Worm (Caenorhabditis elegans) whole organism, L4/young adult: ENCODE data around the gene lin-46.

Experiments used
- W03F9.2 ChIP-seq: fragments of 150-350 bp; optimal IDR thresholded peaks from 2 replicates; lab custom pipeline; 2014; ENCODE audit warnings: missing biosample characterization, missing genetic modification characterization
- dao-5 ChIP-seq: sonication (generic microtip); optimal IDR thresholded peaks from 2 replicates; lab custom pipeline; 2016; ENCODE audit warnings: missing genotype, missing genetic modification characterization, moderate library complexity, missing compliant biosample characterization
- him-1 ChIP-seq: sonication (generic microtip); optimal IDR thresholded peaks from 2 replicates; lab custom pipeline; 2016; ENCODE audit warnings: missing genotype, missing genetic modification reagents, missing genetic modification characterization, missing compliant biosample characterization

lin-46 gene

ce11 chrV:12992891-12993290 is 24.2 kb downstream of the lin-46 start, which contains the start of the genes F15B9.11 and dsl-7:
TSS of gene F15B9.11 (minus strand) at chrV:12992895.
TSS of gene dsl-7 (plus strand) at chrV:12993150.
- TF ChIP-seq W03F9.2 (no peak), him-1 (tag; lab: Kevin White, UChicago) (no peak), dao-5 (tag; lab: Kevin White, UChicago) (no peak)

DNA sequence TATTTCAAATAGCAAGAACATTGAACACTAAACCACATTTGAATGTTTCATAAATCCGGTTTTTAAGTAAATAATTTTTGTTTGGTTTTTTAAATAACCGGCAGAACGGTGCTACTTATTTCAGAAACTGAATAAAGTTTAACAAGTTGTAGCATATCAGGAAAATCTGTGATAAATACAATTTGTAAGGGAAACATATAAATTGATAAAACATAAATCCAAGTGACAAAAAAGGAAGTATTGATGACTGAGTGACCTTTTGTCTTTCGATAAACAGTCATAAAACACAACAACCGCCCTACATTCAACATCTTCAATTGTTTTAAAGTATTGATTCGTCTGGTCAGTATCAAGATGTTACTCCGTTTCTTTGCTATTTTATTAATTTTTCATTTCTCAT is 26.6 kb downstream of the lin-46 start, which contains the start of gene far-5:
TSS of gene far-5 (plus strand) at position 301 of the 400 bp plus-strand sequence.
- no peak for TF ChIP-seq W03F9.2
- TF ChIP-seq dao-5 (tag; lab: Kevin White, UChicago) = no peak
- TF ChIP-seq him-1 (tag; lab: Kevin White, UChicago) = no peak

- TF ChIP-seq him-1 (tag; lab: Kevin White, UChicago) (no peak), W03F9.2 (no peak), dao-5 (tag; lab: Kevin White, UChicago) (no peak)
These were observed 28.8 kb downstream of the lin-46 start, which contains the start of gene far-3 for ce11 chrV:12997422-12997821. TSS of gene far-3 (minus strand) at chrV:12997522.

- TF ChIP-seq dao-5 (tag; lab: Kevin White, UChicago) (no peak), him-1 (tag; lab: Kevin White, UChicago) (no peak), W03F9.2 (no peak)
These were observed 30.9 kb downstream of the lin-46 start, which contains the start of gene far-4 for ce11 chrV:12999559-12999958. TSS of gene far-4 (minus strand) at chrV:12999659.

- TF ChIP-seq him-1 (tag; lab: Kevin White, UChicago) (no peak), dao-5 (tag; lab: Kevin White, UChicago) (no peak), W03F9.2 (no peak)
These were observed 31.4 kb downstream of the lin-46 start for ce11 chrV:13000068-13000467.

DNA sequence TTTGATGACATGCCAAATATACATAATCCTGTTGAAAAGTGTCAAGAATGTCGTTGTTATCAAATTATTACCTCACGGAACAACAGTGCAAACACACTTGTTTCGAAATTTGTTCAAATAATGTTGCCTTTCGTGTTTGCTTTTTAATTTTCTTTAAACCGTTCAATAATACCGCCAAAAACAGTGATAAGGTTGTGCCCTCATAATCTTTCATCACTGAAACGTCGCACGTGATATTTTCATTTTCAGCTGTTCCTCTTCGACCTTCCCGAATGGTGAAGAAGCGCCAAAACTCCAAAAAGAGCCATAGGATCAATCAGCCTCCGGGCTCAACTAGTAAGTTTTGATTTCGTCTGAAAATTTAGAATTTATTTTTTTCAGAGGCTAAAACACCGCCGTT is 33.4 kb downstream of the lin-46 start, which contains the start of gene inft-2:
TSS of gene inft-2 (plus strand) at position 248 of the 400 bp plus-strand sequence.
- TF ChIP-seq W03F9.2 (no peak), him-1 (tag; lab: Kevin White, UChicago) (no peak), dao-5 (tag; lab: Kevin White, UChicago) (no peak)

ce11 chrV:13003378-13003777 is 34.7 kb downstream of the lin-46 start:
- TF ChIP-seq dao-5 (tag; lab: Kevin White, UChicago) (peak; percentile 72), W03F9.2 (no peak), him-1 (tag; lab: Kevin White, UChicago) (peak; percentile 72)

- no peak for TF ChIP-seq W03F9.2
- TF ChIP-seq him-1 (tag; lab: Kevin White, UChicago) = no peak
- TF ChIP-seq dao-5 (tag; lab: Kevin White, UChicago) = no peak
These were observed 35.7 kb downstream of the lin-46 start for ce11 chrV:13004374-13004773.

ce11 chrV:13006754-13007153 is 38.1 kb downstream of the lin-46 start:
- TF ChIP-seq him-1 (tag; lab: Kevin White, UChicago) (no peak), dao-5 (tag; lab: Kevin White, UChicago) (no peak), W03F9.2 (no peak)

DNA sequence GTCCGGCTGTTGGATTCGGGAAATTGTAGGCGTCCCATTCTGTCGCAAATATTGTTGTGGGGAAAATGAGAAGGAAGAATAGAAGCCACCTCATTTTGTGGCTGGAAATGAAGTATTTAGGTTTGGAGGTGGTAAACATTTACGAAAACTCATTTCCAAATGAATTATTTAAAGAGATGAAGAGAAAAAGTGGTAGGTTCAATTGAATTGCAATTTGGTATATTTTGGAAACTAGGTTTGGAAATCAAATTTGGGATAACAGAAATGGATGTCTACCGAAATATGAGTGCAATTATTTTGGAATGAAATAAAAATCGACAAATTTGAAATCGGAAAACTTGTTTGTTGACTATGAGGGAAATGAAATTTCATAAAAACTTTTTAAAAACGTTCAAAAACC is 40.2 kb downstream of the lin-46 start, which contains the start of gene F15B9.10:
TSS of gene F15B9.10 (minus strand) at position 101 of the 400 bp plus-strand sequence.
- no peak for TF ChIP-seq him-1 (tag; lab: Kevin White, UChicago)
- no peak for TF ChIP-seq dao-5 (tag; lab: Kevin White, UChicago)

- TF ChIP-seq him-1 (tag; lab: Kevin White, UChicago) (no peak), W03F9.2 (no peak), dao-5 (tag; lab: Kevin White, UChicago) (no peak)
These were observed 40.6 kb downstream of the lin-46 start for ce11 chrV:13009271-13009670.

- TF ChIP-seq him-1 (tag; lab: Kevin White, UChicago) (no peak), W03F9.2 (no peak), dao-5 (tag; lab: Kevin White, UChicago) (no peak)
These were observed 41.2 kb downstream of the lin-46 start for ce11 chrV:13009843-13010242.

DNA sequence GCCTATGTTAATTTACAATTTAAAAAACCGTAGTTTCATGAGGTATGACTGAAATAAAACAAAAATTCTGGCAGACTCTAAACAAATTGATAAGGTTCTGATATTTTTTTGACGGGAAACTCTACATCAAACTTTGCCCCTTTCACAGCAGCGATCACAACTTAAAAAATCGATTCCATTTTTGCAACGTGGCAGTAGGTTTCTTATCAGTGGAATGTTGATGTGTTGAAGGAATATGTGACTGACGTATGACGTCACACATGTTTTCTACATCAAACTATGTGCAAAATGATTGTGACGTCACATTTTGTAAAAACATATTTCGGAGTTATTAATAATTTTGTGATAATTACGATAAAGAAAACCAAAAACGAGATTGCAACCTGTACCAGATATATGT is 43.2 kb downstream of the lin-46 start:
- no peak for TF ChIP-seq dao-5 (tag; lab: Kevin White, UChicago)
- TF ChIP-seq W03F9.2 = no peak
- TF ChIP-seq him-1 (tag; lab: Kevin White, UChicago) = no peak

DNA sequence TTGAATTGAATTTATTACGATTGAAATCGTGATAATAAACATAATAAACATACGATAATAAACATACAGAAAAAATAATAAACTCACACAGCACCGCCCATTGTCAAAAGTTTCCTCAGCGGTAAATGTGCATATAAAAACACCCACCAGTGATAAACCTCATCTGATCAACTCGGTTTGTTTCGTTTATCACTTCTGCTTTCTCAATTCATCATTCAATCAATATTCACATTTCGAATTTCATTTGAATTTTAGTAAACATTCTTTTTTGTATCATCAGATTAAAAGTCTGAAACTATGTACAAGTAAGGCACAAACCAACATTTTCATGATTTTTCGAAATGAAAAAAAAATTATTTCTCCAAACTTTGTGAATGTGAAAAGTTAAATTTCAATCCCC is 44.5 kb downstream of the lin-46 start, which contains the start of gene try-10:
TSS of gene try-10 (minus strand) at position 101 of the 400 bp plus-strand sequence.
- TF ChIP-seq him-1 (tag; lab: Kevin White, UChicago) = no peak
- no peak for TF ChIP-seq W03F9.2
- TF ChIP-seq dao-5 (tag; lab: Kevin White, UChicago) = no peak

ce11 chrV:13013844-13014243 is 45.2 kb downstream of the lin-46 start, which contains the start of gene F15B9.6:
TSS of gene F15B9.6 (plus strand) at chrV:13014144.
- no peak for TF ChIP-seq W03F9.2
- TF ChIP-seq dao-5 (tag; lab: Kevin White, UChicago) = no peak
- TF ChIP-seq him-1 (tag; lab: Kevin White, UChicago) = no peak
